Fruit fly (Drosophila melanogaster): Measurements from ENCODE around the gene Polr3C.

DNA sequence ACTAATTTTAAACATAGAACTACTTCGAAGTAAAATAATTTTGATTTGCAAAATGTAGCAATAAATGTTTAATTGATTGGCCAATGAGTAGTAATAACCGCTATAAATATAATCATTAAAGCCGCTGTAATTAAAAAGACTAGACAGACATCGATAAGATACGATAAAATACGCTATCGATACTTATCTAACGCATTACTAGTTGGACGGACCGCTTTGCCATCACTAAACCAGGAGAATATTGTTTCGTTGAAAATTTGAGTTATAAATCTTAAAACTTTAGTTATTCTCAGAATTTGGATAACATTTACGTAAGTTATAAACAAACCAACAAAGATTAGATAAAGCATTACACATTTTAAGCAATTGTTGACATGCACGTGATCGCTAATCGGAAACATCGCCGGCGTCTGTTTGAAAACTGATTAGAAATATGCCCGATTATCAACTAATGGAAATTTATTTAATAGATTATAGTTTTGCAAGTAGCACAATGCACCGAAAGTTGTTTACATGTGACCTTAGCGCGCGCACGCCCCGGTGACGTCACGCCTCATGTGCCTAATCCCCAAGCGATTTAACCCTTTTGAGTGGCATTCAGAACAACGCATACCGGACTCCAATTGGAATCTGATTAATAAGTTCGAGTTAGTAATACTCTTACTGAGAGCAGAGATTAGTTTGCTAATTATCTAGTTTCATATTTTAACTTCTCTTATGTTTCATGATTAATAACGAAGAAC lies 20.6 kb upstream of the Polr3C start, which contains the start of gene Desat1:
- TF ChIP-seq insv (optimal IDR thresholded peaks at IDR 0.05) = no peak
- TF ChIP-seq ttk (optimal IDR thresholded peaks at IDR 0.05) = no peak

Measured in Kc167 (cell line).